Fruit fly (Drosophila melanogaster) whole organism, embryonic: ENCODE data around the gene CG31710.

ENCODE experiments used
- Asciz ChIP-seq: fragments of 200-800 bp; sonication (Bioruptor generic); optimal IDR thresholded peaks from 2 replicates; lab custom pipeline; 2017; ENCODE audit warnings: missing biosample characterization, mild to moderate bottlenecking, missing genetic modification characterization, missing genetic modification reagents
- Bteb2 ChIP-seq: fragments of 200-800 bp; sonication (Bioruptor generic); optimal IDR thresholded peaks from 2 replicates; lab custom pipeline; 2016; ENCODE audit warnings: missing biosample characterization, missing genetic modification characterization
- CG11398 ChIP-seq: fragments of 200-800 bp; sonication (Bioruptor generic); optimal IDR thresholded peaks from 2 replicates; lab custom pipeline; 2016; ENCODE audit warnings: missing biosample characterization, missing genetic modification characterization
- CG11504 ChIP-seq: fragments of 200-800 bp; sonication (Bioruptor generic); optimal IDR thresholded peaks from 3 replicates; lab custom pipeline; 2019; ENCODE audit warnings: missing biosample characterization, mild to moderate bottlenecking, missing genetic modification characterization, moderate library complexity
- CG11695 ChIP-seq: fragments of 200-800 bp; sonication (Bioruptor generic); IDR thresholded peaks from 3 replicates; pipeline ENCODE4 v1.3.6; 2022; ENCODE audit warnings: missing biosample characterization, missing genetic modification characterization
- CG15269 ChIP-seq: fragments of 200-800 bp; sonication (Bioruptor generic); optimal IDR thresholded peaks from 2 replicates; lab custom pipeline; 2018; ENCODE audit warnings: missing biosample characterization, mild to moderate bottlenecking, missing genetic modification characterization, moderate library complexity
- CG18476 ChIP-seq: fragments of 200-800 bp; sonication (Bioruptor generic); optimal IDR thresholded peaks from 2 replicates; lab custom pipeline; 2016; ENCODE audit warnings: missing biosample characterization, mild to moderate bottlenecking, missing genetic modification characterization
- CG2202 ChIP-seq: fragments of 200-800 bp; sonication (Bioruptor generic); optimal IDR thresholded peaks from 2 replicates; lab custom pipeline; 2018; ENCODE audit warnings: missing biosample characterization, mild to moderate bottlenecking, missing genetic modification characterization
- CG2712 ChIP-seq: fragments of 200-800 bp; optimal IDR thresholded peaks from 3 replicates; lab custom pipeline; 2019; ENCODE audit warnings: missing biosample characterization, mild to moderate bottlenecking, missing genetic modification characterization, moderate library complexity
- CG3163 ChIP-seq: fragments of 200-800 bp; sonication (Bioruptor generic); optimal IDR thresholded peaks from 3 replicates; lab custom pipeline; 2016; ENCODE audit warnings: missing biosample characterization, missing genetic modification characterization
- CG3407 ChIP-seq: fragments of 200-800 bp; sonication (Bioruptor generic); optimal IDR thresholded peaks from 2 replicates; lab custom pipeline; 2018; ENCODE audit warnings: missing biosample characterization, mild to moderate bottlenecking, missing genetic modification characterization
- CG3847 ChIP-seq: fragments of 200-800 bp; sonication (Bioruptor generic); IDR thresholded peaks from 2 replicates; pipeline ENCODE4 v1.3.6; 2022; ENCODE audit warnings: missing biosample characterization, missing genetic modification characterization
- CG4328 ChIP-seq: fragments of 200-800 bp; sonication (Bioruptor generic); optimal IDR thresholded peaks from 3 replicates; lab custom pipeline; 2017; ENCODE audit warnings: missing biosample characterization, missing genetic modification reagents, missing genetic modification characterization
- CG6654 ChIP-seq: fragments of 200-800 bp; sonication (Bioruptor generic); optimal IDR thresholded peaks from 2 replicates; lab custom pipeline; 2017; ENCODE audit warnings: missing biosample characterization, mild to moderate bottlenecking, missing genetic modification characterization
- CG8359 ChIP-seq: fragments of 200-800 bp; sonication (Bioruptor generic); optimal IDR thresholded peaks from 2 replicates; lab custom pipeline; 2017; ENCODE audit warnings: missing biosample characterization, mild to moderate bottlenecking, missing genetic modification characterization, borderline replicate concordance
- CG9215 ChIP-seq: fragments of 200-800 bp; sonication (Bioruptor generic); IDR thresholded peaks from 2 replicates; pipeline ENCODE4 v1.3.6; 2022; ENCODE audit warnings: missing biosample characterization, missing genetic modification characterization
- CrebB ChIP-seq: fragments of 200-800 bp; sonication (Bioruptor generic); optimal IDR thresholded peaks from 3 replicates; lab custom pipeline; 2018; ENCODE audit warnings: missing biosample characterization, mild to moderate bottlenecking, missing genetic modification characterization
- Dip3 ChIP-seq: fragments of 200-800 bp; sonication (Bioruptor generic); optimal IDR thresholded peaks from 3 replicates; lab custom pipeline; 2016; ENCODE audit warnings: missing biosample characterization, missing genetic modification characterization
- Fer3 ChIP-seq: fragments of 200-800 bp; sonication (Bioruptor generic); optimal IDR thresholded peaks from 2 replicates; lab custom pipeline; 2018; ENCODE audit warnings: missing biosample characterization, mild to moderate bottlenecking, missing genetic modification characterization, moderate library complexity
- Gsc ChIP-seq: fragments of 200-800 bp; sonication (Bioruptor generic); IDR thresholded peaks from 2 replicates; pipeline ENCODE4 v1.3.6; 2022; ENCODE audit warnings: missing biosample characterization, missing genetic modification characterization
- HLH4C ChIP-seq: fragments of 200-800 bp; sonication (Bioruptor generic); IDR thresholded peaks from 3 replicates; pipeline ENCODE4 v1.3.6; 2022; ENCODE audit warnings: missing biosample characterization, missing genetic modification characterization; ENCODE audit not compliant: partially characterized antibody
- HLH54F ChIP-seq: fragments of 200-800 bp; sonication (Bioruptor generic); optimal IDR thresholded peaks from 3 replicates; lab custom pipeline; 2016; ENCODE audit warnings: missing biosample characterization, missing genetic modification characterization
- Hr3 ChIP-seq: fragments of 200-800 bp; sonication (Bioruptor generic); optimal IDR thresholded peaks from 3 replicates; lab custom pipeline; 2016; ENCODE audit warnings: missing biosample characterization, missing genetic modification characterization
- Poxn ChIP-seq: fragments of 200-800 bp; sonication (Bioruptor generic); IDR thresholded peaks from 2 replicates; pipeline ENCODE4 v1.3.6; 2022; ENCODE audit warnings: missing biosample characterization, missing genetic modification characterization
- Sin3A ChIP-seq: fragments of >200 bp; optimal IDR thresholded peaks from 2 replicates; lab custom pipeline; 2018
- Sox100B ChIP-seq: fragments of 200-800 bp; sonication (Bioruptor generic); optimal IDR thresholded peaks from 3 replicates; lab custom pipeline; 2018; ENCODE audit warnings: missing biosample characterization, mild to moderate bottlenecking, missing genetic modification characterization
- az2 ChIP-seq: fragments of 200-800 bp; sonication (Bioruptor generic); optimal IDR thresholded peaks from 3 replicates; lab custom pipeline; 2016; ENCODE audit warnings: missing biosample characterization, missing genetic modification characterization
- danr ChIP-seq: fragments of 200-800 bp; sonication (Bioruptor generic); IDR thresholded peaks from 2 replicates; pipeline ENCODE4 v1.3.6; 2022; ENCODE audit warnings: missing biosample characterization, missing genetic modification characterization
- eve ChIP-seq, 2 experiments: fragments of >200 bp; optimal IDR thresholded peaks; 2 replicates each; lab custom pipeline; 2017; ENCODE audit warnings: missing biosample characterization in 2 of 2, missing genetic modification characterization in 2 of 2
- grn ChIP-seq: fragments of 200-800 bp; sonication (Bioruptor generic); optimal IDR thresholded peaks from 3 replicates; lab custom pipeline; 2017; ENCODE audit warnings: missing biosample characterization, missing genetic modification characterization
- hth ChIP-seq: fragments of >200 bp; optimal IDR thresholded peaks from 2 replicates; lab custom pipeline; 2017; ENCODE audit warnings: inconsistent platforms
- klu ChIP-seq: fragments of 200-800 bp; sonication (Bioruptor generic); IDR thresholded peaks from 2 replicates; pipeline ENCODE4 v1.3.6; 2022; ENCODE audit warnings: missing biosample characterization, missing genetic modification characterization
- kni ChIP-seq: fragments of 200-800 bp; sonication (Bioruptor generic); optimal IDR thresholded peaks from 3 replicates; lab custom pipeline; 2017; ENCODE audit warnings: mild to moderate bottlenecking, missing biosample characterization, missing genetic modification reagents, missing genetic modification characterization
- lov ChIP-seq, 2 experiments: fragments of 200-800 bp in 1 of 2; fragments of >200 bp in 1 of 2; sonication (Bioruptor generic) in 1 of 2; IDR thresholded peaks in 1 of 2; optimal IDR thresholded peaks in 1 of 2; 2 replicates in 1 of 2; 3 replicates in 1 of 2; pipeline versions ENCODE4 v1.3.6 to Lab custom; 2017 to 2022; ENCODE audit warnings: missing biosample characterization in 1 of 2, missing genetic modification characterization in 1 of 2
- odd ChIP-seq: fragments of 200-800 bp; sonication (Bioruptor generic); optimal IDR thresholded peaks from 2 replicates; lab custom pipeline; 2017; ENCODE audit warnings: missing biosample characterization, mild to moderate bottlenecking, missing genetic modification characterization
- org-1 ChIP-seq: fragments of 200-800 bp; sonication (Bioruptor generic); optimal IDR thresholded peaks from 2 replicates; lab custom pipeline; 2017; ENCODE audit warnings: missing biosample characterization, missing genetic modification characterization
- psq ChIP-seq: fragments of 200-800 bp; sonication (Bioruptor generic); optimal IDR thresholded peaks from 2 replicates; lab custom pipeline; 2017; ENCODE audit warnings: missing biosample characterization, missing genetic modification characterization
- ranshi ChIP-seq: fragments of 200-800 bp; sonication (Bioruptor generic); IDR thresholded peaks from 2 replicates; pipeline ENCODE4 v1.3.6; 2022; ENCODE audit warnings: missing biosample characterization, missing genetic modification characterization
- repo ChIP-seq: fragments of 200-800 bp; sonication (Bioruptor generic); optimal IDR thresholded peaks from 2 replicates; lab custom pipeline; 2016; ENCODE audit warnings: missing biosample characterization, missing genetic modification characterization
- scrt ChIP-seq: fragments of 200-800 bp; sonication (Bioruptor generic); optimal IDR thresholded peaks from 2 replicates; lab custom pipeline; 2018; ENCODE audit warnings: missing biosample characterization, mild to moderate bottlenecking, missing genetic modification characterization, moderate library complexity
- sens ChIP-seq: fragments of 200-800 bp; sonication (Bioruptor generic); peaks from one replicate; lab custom pipeline; 2016; ENCODE audit warnings: missing biosample characterization, missing genetic modification characterization
- shn ChIP-seq: fragments of 200-800 bp; sonication (Bioruptor generic); optimal IDR thresholded peaks from 3 replicates; lab custom pipeline; 2016; ENCODE audit warnings: missing biosample characterization, missing genetic modification characterization
- sim ChIP-seq: fragments of 200-800 bp; sonication (Bioruptor generic); IDR thresholded peaks from 2 replicates; pipeline ENCODE4 v1.3.6; 2022; ENCODE audit warnings: missing biosample characterization, missing genetic modification characterization
- sna ChIP-seq: fragments of 200-800 bp; sonication (Bioruptor generic); IDR thresholded peaks from 2 replicates; pipeline ENCODE4 v1.3.6; 2022; ENCODE audit warnings: missing biosample characterization, missing genetic modification characterization; ENCODE audit not compliant: partially characterized antibody
- stc ChIP-seq: fragments of 200-800 bp; sonication (Bioruptor generic); IDR thresholded peaks from 2 replicates; pipeline ENCODE4 v1.3.6; 2022; ENCODE audit warnings: missing biosample characterization, missing genetic modification characterization
- tap ChIP-seq: fragments of 200-800 bp; optimal IDR thresholded peaks from 3 replicates; lab custom pipeline; 2019; ENCODE audit warnings: missing biosample characterization, mild to moderate bottlenecking, missing genetic modification characterization, moderate library complexity
- tin ChIP-seq: fragments of 200-800 bp; sonication (Bioruptor generic); optimal IDR thresholded peaks from 3 replicates; lab custom pipeline; 2016; ENCODE audit warnings: missing biosample characterization, missing genetic modification characterization
- tup ChIP-seq: fragments of 200-800 bp; sonication (Bioruptor generic); optimal IDR thresholded peaks from 2 replicates; lab custom pipeline; 2016; ENCODE audit warnings: missing biosample characterization, mild to moderate bottlenecking, missing genetic modification characterization, moderate library complexity
- unc-4 ChIP-seq: fragments of 200-800 bp; sonication (Bioruptor generic); IDR thresholded peaks from 2 replicates; pipeline ENCODE4 v1.3.6; 2022; ENCODE audit warnings: missing biosample characterization, missing genetic modification characterization; ENCODE audit not compliant: partially characterized antibody
- wdn ChIP-seq: fragments of 200-800 bp; sonication (Bioruptor generic); IDR thresholded peaks from 2 replicates; pipeline ENCODE4 v1.3.6; 2022; ENCODE audit warnings: missing biosample characterization, missing genetic modification characterization
- wek ChIP-seq: fragments of 200-800 bp; sonication (Bioruptor generic); optimal IDR thresholded peaks from 3 replicates; lab custom pipeline; 2018; ENCODE audit warnings: missing biosample characterization, mild to moderate bottlenecking, missing genetic modification characterization, moderate library complexity

CG31710 gene

dm6 chr2L:9660516-9660920, 45.2 kb downstream of the CG31710 start (continued):
- peak; percentile 71 for TF ChIP-seq Asciz (GFP tag; lab: Kevin White, UChicago)
- peak; percentile 23 for TF ChIP-seq Bteb2 (GFP tag; lab: Kevin White, UChicago)
- peak; percentile 71 for TF ChIP-seq odd (GFP tag; lab: Kevin White, UChicago)
- TF ChIP-seq CrebB (tag; lab: Kevin White, UChicago), result peak; percentile 46
- no peak for TF ChIP-seq CG11398 (GFP tag; lab: Kevin White, UChicago)
- no peak for TF ChIP-seq sim (GFP tag; lab: Robert Waterston, UW)
- peak; percentile 71 for TF ChIP-seq Hr3
- TF ChIP-seq shn (GFP tag; lab: Kevin White, UChicago), result peak; percentile 38
- peak; percentile 83 for TF ChIP-seq sens (GFP tag; lab: Kevin White, UChicago)
- peak; percentile 79 for TF ChIP-seq org-1
- no peak for TF ChIP-seq psq (GFP tag; lab: Kevin White, UChicago)
- TF ChIP-seq tap (tag; lab: Kevin White, UChicago), result peak; percentile 41
- no peak for TF ChIP-seq CG2202
- TF ChIP-seq klu, result peak; percentile 67; the same call in 1 of the 2 replicates
- no peak for TF ChIP-seq grn (GFP tag; lab: Kevin White, UChicago)
- TF ChIP-seq Fer3 (tag; lab: Kevin White, UChicago), result peak; percentile 80
- TF ChIP-seq stc, result peak; percentile 64
- TF ChIP-seq tup (GFP tag; lab: Kevin White, UChicago), result no peak
- no peak for TF ChIP-seq kni (GFP tag; lab: Kevin White, UChicago)
- TF ChIP-seq Gsc (GFP tag; lab: Robert Waterston, UW), result 0 out of 2 replicates have a peak, but pooled peaks have one; percentile 15
- no peak for TF ChIP-seq lov (optimal IDR thresholded peaks at IDR 0.05; lab: Kevin White, UChicago)
- TF ChIP-seq lov (GFP tag; IDR thresholded peaks at IDR 0.05; lab: Robert Waterston, UW), result no peak
- no peak for TF ChIP-seq CG2712
- peak; percentile 51 for TF ChIP-seq CG4328 (GFP tag; lab: Kevin White, UChicago)
- peak; percentile 44 for TF ChIP-seq CG6654 (GFP tag; lab: Kevin White, UChicago)
- TF ChIP-seq Poxn (GFP tag; lab: Robert Waterston, UW), result no peak
- TF ChIP-seq CG11695 (GFP tag; lab: Robert Waterston, UW), result peak; percentile 85
- TF ChIP-seq CG18476 (GFP tag; lab: Kevin White, UChicago), result peak; percentile 73
- no peak for TF ChIP-seq sna (GFP tag; lab: Robert Waterston, UW)
- peak; percentile 72 for TF ChIP-seq CG3847 (GFP tag; lab: Robert Waterston, UW)
- TF ChIP-seq Sin3A, result no peak
- TF ChIP-seq Dip3 (GFP tag; lab: Kevin White, UChicago), result peak; percentile 62
- TF ChIP-seq HLH54F (GFP tag; lab: Kevin White, UChicago), result peak; percentile 74
- TF ChIP-seq ranshi (GFP tag; lab: Robert Waterston, UW), result peak; percentile 73
- TF ChIP-seq HLH4C (GFP tag; lab: Robert Waterston, UW), result no peak
- peak; percentile 88 for TF ChIP-seq CG11504 (tag; lab: Kevin White, UChicago)
- TF ChIP-seq CG15269 (tag; lab: Kevin White, UChicago), result peak; percentile 85
- TF ChIP-seq CG3163 (GFP tag; lab: Kevin White, UChicago), result peak; percentile 9
- no peak for TF ChIP-seq CG8359
- TF ChIP-seq tin (GFP tag; lab: Kevin White, UChicago), result peak; percentile 22
- peak; percentile 52; the same call in 1 of the 2 replicates for TF ChIP-seq wdn (GFP tag; lab: Robert Waterston, UW)
- TF ChIP-seq unc-4 (GFP tag; lab: Robert Waterston, UW), result no peak
- peak; percentile 79 for TF ChIP-seq scrt (GFP tag; lab: Kevin White, UChicago)
- 0 out of 2 replicates have a peak, but pooled peaks have one; percentile 21 for TF ChIP-seq danr (GFP tag; lab: Robert Waterston, UW)
- TF ChIP-seq CG9215 (GFP tag; lab: Robert Waterston, UW), result peak; percentile 80
- no peak for TF ChIP-seq hth (lab: Kevin White, UChicago)
- TF ChIP-seq wek (GFP tag; lab: Kevin White, UChicago), result no peak
- TF ChIP-seq repo (GFP tag; lab: Kevin White, UChicago), result no peak
- TF ChIP-seq eve (GFP tag; optimal IDR thresholded peaks at IDR 0.05; lab: Kevin White, UChicago), result no peak
- TF ChIP-seq az2, result peak; percentile 23
- no peak for TF ChIP-seq Sox100B (GFP tag; lab: Kevin White, UChicago)
- peak; percentile 28 for TF ChIP-seq CG3407 (GFP tag; lab: Kevin White, UChicago)
